Fruit fly (Drosophila melanogaster): ENCODE data around the gene norpA.
A peak's percentile ranks its signal among the peaks of the same experiment; 100 is the strongest.

Gene norpA

dm6 chrX:4322131-4322233 is 444 bp upstream of the norpA start, which contains the start of gene mRpL33:
mRpL33 (minus strand) TSS chrX:4322231.
- TF ChIP-seq spab (GFP tag; optimal IDR thresholded peaks at IDR 0.05) (no peak), salr (GFP tag; optimal IDR thresholded peaks at IDR 0.05) (no peak), CG34406 (GFP tag; optimal IDR thresholded peaks at IDR 0.05) (no peak), CG32006 (GFP tag; optimal IDR thresholded peaks at IDR 0.05) (no peak), CG6854 (GFP tag; optimal IDR thresholded peaks at IDR 0.05) (no peak), CG15336 (GFP tag; IDR thresholded peaks at IDR 0.05) (no peak), Sox102F (GFP tag; optimal IDR thresholded peaks at IDR 0.05) (no peak), Smox (GFP tag; optimal IDR thresholded peaks at IDR 0.05) (no peak), pdm3 (GFP tag; optimal IDR thresholded peaks at IDR 0.05) (no peak), CG10631 (GFP tag; optimal IDR thresholded peaks at IDR 0.05) (no peak), CG16779 (tag; optimal IDR thresholded peaks at IDR 0.05) (no peak), esn (GFP tag; optimal IDR thresholded peaks at IDR 0.05) (no peak), Ets96B (tag; optimal IDR thresholded peaks at IDR 0.05) (no peak), CG8319 (GFP tag; optimal IDR thresholded peaks at IDR 0.05) (no peak)

- TF ChIP-seq topi (GFP tag; optimal IDR thresholded peaks at IDR 0.05) (peak; percentile 88), Ets96B (tag; optimal IDR thresholded peaks at IDR 0.05) (peak; percentile 58), fd59A (GFP tag; optimal IDR thresholded peaks at IDR 0.05) (peak; percentile 53), CG15336 (GFP tag; IDR thresholded peaks at IDR 0.05) (peak; percentile 79), CG6163 (GFP tag; IDR thresholded peaks at IDR 0.05) (peak; percentile 76; the same call in 2 of the 3 replicates), Hr4 (GFP tag; optimal IDR thresholded peaks at IDR 0.05) (peak; percentile 79), Gug (GFP tag; IDR thresholded peaks at IDR 0.05) (peak; percentile 61), Blimp-1 (GFP tag; optimal IDR thresholded peaks at IDR 0.05) (no peak), CG8119 (GFP tag; IDR thresholded peaks at IDR 0.05) (peak; percentile 79), net (GFP tag; optimal IDR thresholded peaks at IDR 0.05) (peak; percentile 73), Hr39 (GFP tag; optimal IDR thresholded peaks at IDR 0.05) (peak; percentile 75), fd85E (GFP tag; optimal IDR thresholded peaks at IDR 0.05) (no peak), dac (GFP tag; optimal IDR thresholded peaks at IDR 0.05) (no peak), Hr38 (GFP tag; optimal IDR thresholded peaks at IDR 0.05) (no peak), acj6 (GFP tag; optimal IDR thresholded peaks at IDR 0.05) (peak; percentile 77), CG6808 (GFP tag; optimal IDR thresholded peaks at IDR 0.05) (peak; percentile 49), CG34406 (GFP tag; optimal IDR thresholded peaks at IDR 0.05) (peak; percentile 81), CG31627 (GFP tag; optimal IDR thresholded peaks at IDR 0.05) (peak; percentile 85), CG3919 (GFP tag; optimal IDR thresholded peaks at IDR 0.05) (peak; percentile 71), Lpt (GFP tag; optimal IDR thresholded peaks at IDR 0.05) (peak; percentile 40), salr (GFP tag; optimal IDR thresholded peaks at IDR 0.05) (peak in 1 of 2 experiments; percentile 81), pdm3 (GFP tag; optimal IDR thresholded peaks at IDR 0.05) (peak; percentile 75), Eip78C (GFP tag) (peak; percentile 93), CG10669 (GFP tag; optimal IDR thresholded peaks at IDR 0.05) (peak; percentile 57), Sox102F (GFP tag; optimal IDR thresholded peaks at IDR 0.05) (peak; percentile 62), CG1621 (tag; optimal IDR thresholded peaks at IDR 0.05) (peak; percentile 6), Eip93F (GFP tag; optimal IDR thresholded peaks at IDR 0.05) (no peak), vri (GFP tag; optimal IDR thresholded peaks at IDR 0.05) (no peak), svp (GFP tag) (peak; percentile 91), CG11294 (GFP tag; IDR thresholded peaks at IDR 0.05) (peak; percentile 46; the same call in 1 of the 2 replicates), CG8319 (GFP tag; optimal IDR thresholded peaks at IDR 0.05) (peak; percentile 37), Sox14 (GFP tag; optimal IDR thresholded peaks at IDR 0.05) (peak; percentile 71), CG10631 (GFP tag; optimal IDR thresholded peaks at IDR 0.05) (peak; percentile 71), CG11762 (GFP tag; optimal IDR thresholded peaks at IDR 0.05; ENCODE audit: insufficient read depth) (peak; percentile 49), CG7368 (GFP tag; optimal IDR thresholded peaks at IDR 0.05) (peak; percentile 27), spab (GFP tag; optimal IDR thresholded peaks at IDR 0.05) (peak; percentile 34), CG16779 (tag; optimal IDR thresholded peaks at IDR 0.05) (no peak), CG3032 (tag; optimal IDR thresholded peaks at IDR 0.05) (peak; percentile 40), Sox15 (GFP tag; optimal IDR thresholded peaks at IDR 0.05) (peak; percentile 73), CG6792 (GFP tag; optimal IDR thresholded peaks at IDR 0.05) (peak; percentile 68), fkh (GFP tag; optimal IDR thresholded peaks at IDR 0.05) (peak; percentile 70), CG32006 (GFP tag; optimal IDR thresholded peaks at IDR 0.05) (peak; percentile 85), CG8632 (GFP tag; optimal IDR thresholded peaks at IDR 0.05) (peak; percentile 60), Smox (GFP tag; optimal IDR thresholded peaks at IDR 0.05) (peak; percentile 79), eg (GFP tag; IDR thresholded peaks at IDR 0.05) (peak; percentile 84), esn (GFP tag; optimal IDR thresholded peaks at IDR 0.05) (peak; percentile 88), lz (GFP tag; optimal IDR thresholded peaks at IDR 0.05) (peak; percentile 86), OdsH (GFP tag; optimal IDR thresholded peaks at IDR 0.05) (peak; percentile 77)
These were observed 1.5 kb downstream of the norpA start for dm6 chrX:4323911-4324368.

Data from whole organism, prepupa.